Worm (Caenorhabditis elegans) whole organism, young adult: Measurements from ENCODE around the gene ZK546.5.
A peak's percentile ranks its signal among the peaks of the same experiment; 100 is the strongest.

Experiments used
- B0261.1 ChIP-seq: sonication (generic microtip); optimal IDR thresholded peaks from 2 replicates; lab custom pipeline; 2016; ENCODE audit warnings: mild to moderate bottlenecking, missing genetic modification characterization, moderate library complexity, missing compliant biosample characterization
- B0336.3 ChIP-seq: fragments of 200-800 bp; sonication (Bioruptor generic); IDR thresholded peaks from 2 replicates; pipeline ENCODE4 v1.3.6; 2022; ENCODE audit warnings: missing genetic modification characterization, missing compliant biosample characterization
- C17E4.6 ChIP-seq: fragments of 200-800 bp; sonication (Bioruptor generic); IDR thresholded peaks from 2 replicates; pipeline ENCODE4 v1.3.6; 2022; ENCODE audit warnings: missing genetic modification reagents, missing genetic modification characterization, missing compliant biosample characterization
- D2030.7 ChIP-seq: fragments of 200-800 bp; sonication (Bioruptor generic); IDR thresholded peaks from 2 replicates; pipeline ENCODE4 v1.3.6; 2022; ENCODE audit warnings: missing genetic modification reagents, missing genetic modification characterization, missing compliant biosample characterization
- F22D6.2 ChIP-seq: sonication (generic microtip); optimal IDR thresholded peaks from 2 replicates; lab custom pipeline; 2016; ENCODE audit warnings: mild to moderate bottlenecking, missing genetic modification characterization, missing compliant biosample characterization
- F33H1.4 ChIP-seq: fragments of 200-800 bp; sonication (Bioruptor generic); IDR thresholded peaks from 2 replicates; pipeline ENCODE4 v1.3.6; 2022; ENCODE audit warnings: missing genetic modification reagents, missing genetic modification characterization, missing compliant biosample characterization
- F37B4.10 ChIP-seq: fragments of 200-800 bp; sonication (Bioruptor generic); IDR thresholded peaks from 2 replicates; pipeline ENCODE4 v1.3.6; 2022; ENCODE audit warnings: missing genetic modification characterization, missing compliant biosample characterization
- F39B2.1 ChIP-seq: fragments of 200-800 bp; sonication (Bioruptor generic); IDR thresholded peaks from 2 replicates; pipeline ENCODE4 v1.3.6; 2022; ENCODE audit warnings: missing genetic modification reagents, missing genetic modification characterization, missing compliant biosample characterization
- K11D2.4 ChIP-seq: fragments of 200-800 bp; sonication (Bioruptor generic); IDR thresholded peaks from 2 replicates; pipeline ENCODE4 v1.3.6; 2022; ENCODE audit warnings: missing genetic modification reagents, missing genetic modification characterization, missing compliant biosample characterization
- T26A5.8 ChIP-seq: sonication (generic microtip); optimal IDR thresholded peaks from 2 replicates; lab custom pipeline; 2016; ENCODE audit warnings: missing genetic modification characterization, missing compliant biosample characterization
- Y95B8A.8 ChIP-seq: fragments of 200-800 bp; sonication (Bioruptor generic); IDR thresholded peaks from 2 replicates; pipeline ENCODE4 v1.3.6; 2022; ENCODE audit warnings: missing genetic modification reagents, missing genetic modification characterization, missing compliant biosample characterization
- akir-1 ChIP-seq: fragments of 200-800 bp; sonication (Bioruptor generic); optimal IDR thresholded peaks from 2 replicates; lab custom pipeline; 2018; ENCODE audit warnings: mild to moderate bottlenecking, missing genetic modification characterization, moderate library complexity, missing compliant biosample characterization
- atf-7 ChIP-seq: sonication (generic microtip); optimal IDR thresholded peaks from 2 replicates; lab custom pipeline; 2017; ENCODE audit warnings: mild to moderate bottlenecking, missing genetic modification characterization, missing compliant biosample characterization
- attf-5 ChIP-seq: fragments of 200-800 bp; sonication (Bioruptor generic); optimal IDR thresholded peaks from 2 replicates; lab custom pipeline; 2018; ENCODE audit warnings: mild to moderate bottlenecking, missing genetic modification characterization, missing compliant biosample characterization
- bed-1 ChIP-seq: fragments of 200-800 bp; sonication (Bioruptor generic); IDR thresholded peaks from 2 replicates; pipeline ENCODE4 v1.3.6; 2022; ENCODE audit warnings: missing genetic modification reagents, missing genetic modification characterization, missing compliant biosample characterization
- bed-2 ChIP-seq: fragments of 200-800 bp; sonication (Bioruptor generic); IDR thresholded peaks from 2 replicates; pipeline ENCODE4 v1.3.6; 2022; ENCODE audit warnings: missing genetic modification reagents, missing genetic modification characterization, missing compliant biosample characterization
- ceh-58 ChIP-seq: fragments of 200-800 bp; sonication (Bioruptor generic); IDR thresholded peaks from 2 replicates; pipeline ENCODE4 v1.3.6; 2022; ENCODE audit warnings: missing genetic modification characterization, missing compliant biosample characterization
- dox-1 ChIP-seq: fragments of 200-800 bp; sonication (Bioruptor generic); IDR thresholded peaks from 2 replicates; pipeline ENCODE4 v1.3.6; 2022; ENCODE audit warnings: missing genetic modification reagents, missing genetic modification characterization, missing compliant biosample characterization
- dpl-1 ChIP-seq: fragments of 150-350 bp; optimal IDR thresholded peaks from 2 replicates; lab custom pipeline; 2014; ENCODE audit warnings: missing biosample characterization, missing genetic modification reagents, missing genetic modification characterization
- ets-4 ChIP-seq: fragments of 200-800 bp; sonication (Bioruptor generic); optimal IDR thresholded peaks from 2 replicates; lab custom pipeline; 2018; ENCODE audit warnings: mild to moderate bottlenecking, missing genetic modification characterization, missing compliant biosample characterization
- gei-17 ChIP-seq: fragments of 200-800 bp; sonication (Bioruptor generic); optimal IDR thresholded peaks from 2 replicates; lab custom pipeline; 2018; ENCODE audit warnings: mild to moderate bottlenecking, missing genetic modification characterization, missing compliant biosample characterization
- hrde-1 ChIP-seq: sonication (generic microtip); optimal IDR thresholded peaks from 2 replicates; lab custom pipeline; 2016; ENCODE audit warnings: missing genetic modification characterization, mild to moderate bottlenecking, missing compliant biosample characterization, moderate library complexity, missing genotype, missing genetic modification reagents, borderline replicate concordance
- hsf-1 ChIP-seq: fragments of 200-800 bp; sonication (Bioruptor generic); IDR thresholded peaks from 2 replicates; pipeline ENCODE4 v1.3.6; 2022; ENCODE audit warnings: missing genetic modification reagents, missing genetic modification characterization, missing compliant biosample characterization
- lag-1 ChIP-seq: fragments of 200-800 bp; sonication (Bioruptor generic); IDR thresholded peaks from 2 replicates; pipeline ENCODE4 v1.3.6; 2022; ENCODE audit warnings: missing genetic modification reagents, missing genetic modification characterization, missing compliant biosample characterization
- let-607 ChIP-seq, 2 experiments: fragments of 200-800 bp in 1 of 2; sonication (Bioruptor generic) in 1 of 2; sonication (generic microtip) in 1 of 2; optimal IDR thresholded peaks; 2 replicates each; lab custom pipeline; 2016 to 2018; ENCODE audit warnings: mild to moderate bottlenecking in 2 of 2, missing compliant biosample characterization in 2 of 2, missing genetic modification characterization in 2 of 2, moderate library complexity in 2 of 2, missing genotype in 1 of 2
- lin-40 ChIP-seq: sonication (generic microtip); optimal IDR thresholded peaks from 2 replicates; lab custom pipeline; 2016; ENCODE audit warnings: missing genetic modification characterization, mild to moderate bottlenecking, missing compliant biosample characterization, missing genotype, missing genetic modification reagents
- lir-1 ChIP-seq: fragments of 200-800 bp; sonication (Bioruptor generic); conservative IDR thresholded peaks from 2 replicates; pipeline ENCODE4 v1.3.6; 2022; ENCODE audit warnings: missing genetic modification reagents, missing genetic modification characterization, missing compliant biosample characterization
- lsy-27 ChIP-seq: sonication (generic microtip); optimal IDR thresholded peaks from 2 replicates; lab custom pipeline; 2017; ENCODE audit warnings: missing genetic modification characterization, mild to moderate bottlenecking, missing compliant biosample characterization, antibody characterized with exemption, missing genotype, borderline replicate concordance; ENCODE audit not compliant: insufficient read depth
- madf-3 ChIP-seq: fragments of 200-800 bp; sonication (Bioruptor generic); IDR thresholded peaks from 2 replicates; pipeline ENCODE4 v1.3.6; 2022; ENCODE audit warnings: missing genetic modification reagents, missing genetic modification characterization, missing compliant biosample characterization
- mcd-1 ChIP-seq: fragments of 200-800 bp; sonication (Bioruptor generic); IDR thresholded peaks from 2 replicates; pipeline ENCODE4 v1.3.6; 2022; ENCODE audit warnings: missing genetic modification reagents, missing genetic modification characterization, missing compliant biosample characterization
- mel-28 ChIP-seq: sonication (generic microtip); optimal IDR thresholded peaks from 2 replicates; lab custom pipeline; 2016; ENCODE audit warnings: borderline replicate concordance, mild to moderate bottlenecking, missing genetic modification characterization, missing compliant biosample characterization
- nfya-1 ChIP-seq: sonication (generic microtip); optimal IDR thresholded peaks from 2 replicates; lab custom pipeline; 2017; ENCODE audit warnings: antibody characterized with exemption, missing compliant biosample characterization, missing genetic modification characterization, borderline replicate concordance; ENCODE audit not compliant: insufficient read depth
- nfyb-1 ChIP-seq: fragments of 200-800 bp; sonication (Bioruptor generic); IDR thresholded peaks from 2 replicates; pipeline ENCODE4 v1.3.6; 2022; ENCODE audit warnings: missing genetic modification reagents, missing genetic modification characterization, missing compliant biosample characterization
- nhr-80 ChIP-seq: sonication (generic microtip); optimal IDR thresholded peaks from 2 replicates; lab custom pipeline; 2016; ENCODE audit warnings: missing genetic modification characterization, missing compliant biosample characterization
- nhr-90 ChIP-seq: sonication (generic microtip); optimal IDR thresholded peaks from 2 replicates; lab custom pipeline; 2016; ENCODE audit warnings: missing genotype, mild to moderate bottlenecking, missing genetic modification characterization, missing compliant biosample characterization
- pbrm-1 ChIP-seq: fragments of 200-800 bp; sonication (Bioruptor generic); IDR thresholded peaks from 2 replicates; pipeline ENCODE4 v1.3.6; 2022; ENCODE audit warnings: missing genetic modification reagents, missing genetic modification characterization, missing compliant biosample characterization
- pha-4 ChIP-seq: fragments of 150-350 bp; sonication (generic microtip); optimal IDR thresholded peaks from 2 replicates; lab custom pipeline; 2014; ENCODE audit warnings: missing biosample characterization, missing genetic modification reagents, missing genetic modification characterization
- sdz-38 ChIP-seq: sonication (generic microtip); optimal IDR thresholded peaks from 2 replicates; lab custom pipeline; 2016; ENCODE audit warnings: missing genotype, missing genetic modification characterization, missing compliant biosample characterization
- sea-2 ChIP-seq: fragments of 200-800 bp; sonication (Bioruptor generic); IDR thresholded peaks from 2 replicates; pipeline ENCODE4 v1.3.6; 2022; ENCODE audit warnings: missing genetic modification characterization, missing compliant biosample characterization
- snpc-1.1 ChIP-seq: sonication (generic microtip); optimal IDR thresholded peaks from 2 replicates; lab custom pipeline; 2017; ENCODE audit warnings: missing genetic modification characterization, mild to moderate bottlenecking, missing compliant biosample characterization, antibody characterized with exemption, moderate library complexity, missing genotype, missing genetic modification reagents; ENCODE audit not compliant: insufficient read depth
- snpc-4 ChIP-seq, 5 experiments: fragments of 150-350 bp in 1 of 5; sonication (generic microtip) in 4 of 5; optimal IDR thresholded peaks; 2 replicates each; lab custom pipeline; 2014 to 2018; ENCODE audit warnings: missing genetic modification characterization in 5 of 5, missing biosample characterization in 3 of 5, antibody characterized with exemption in 2 of 5, mild to moderate bottlenecking in 2 of 5, missing compliant biosample characterization in 2 of 5, missing genotype in 2 of 5, moderate library complexity in 2 of 5, missing genetic modification reagents in 1 of 5
- tlf-1 ChIP-seq: fragments of 200-800 bp; sonication (Bioruptor generic); optimal IDR thresholded peaks from 2 replicates; lab custom pipeline; 2018; ENCODE audit warnings: mild to moderate bottlenecking, missing genetic modification characterization, missing compliant biosample characterization
- unc-130 ChIP-seq: sonication (generic microtip); optimal IDR thresholded peaks from 2 replicates; lab custom pipeline; 2016; ENCODE audit warnings: missing genetic modification reagents, missing genetic modification characterization, missing compliant biosample characterization
- unc-62 ChIP-seq: fragments of 150-350 bp; optimal IDR thresholded peaks from 2 replicates; lab custom pipeline; 2014; ENCODE audit warnings: missing biosample characterization, missing genetic modification reagents, missing genetic modification characterization
- zfh-2 ChIP-seq: fragments of 200-800 bp; sonication (Bioruptor generic); conservative IDR thresholded peaks from 2 replicates; pipeline ENCODE4 v1.3.6; 2022; ENCODE audit warnings: missing genetic modification reagents, missing genetic modification characterization, missing compliant biosample characterization
- zim-3 ChIP-seq: sonication (generic microtip); optimal IDR thresholded peaks from 2 replicates; lab custom pipeline; 2017; ENCODE audit warnings: mild to moderate bottlenecking, missing genetic modification characterization, moderate library complexity, missing compliant biosample characterization
- ztf-22 ChIP-seq: fragments of 200-800 bp; sonication (Bioruptor generic); optimal IDR thresholded peaks from 2 replicates; lab custom pipeline; 2018; ENCODE audit warnings: mild to moderate bottlenecking, missing genetic modification characterization, moderate library complexity, missing compliant biosample characterization

ZK546.5 gene

DNA sequence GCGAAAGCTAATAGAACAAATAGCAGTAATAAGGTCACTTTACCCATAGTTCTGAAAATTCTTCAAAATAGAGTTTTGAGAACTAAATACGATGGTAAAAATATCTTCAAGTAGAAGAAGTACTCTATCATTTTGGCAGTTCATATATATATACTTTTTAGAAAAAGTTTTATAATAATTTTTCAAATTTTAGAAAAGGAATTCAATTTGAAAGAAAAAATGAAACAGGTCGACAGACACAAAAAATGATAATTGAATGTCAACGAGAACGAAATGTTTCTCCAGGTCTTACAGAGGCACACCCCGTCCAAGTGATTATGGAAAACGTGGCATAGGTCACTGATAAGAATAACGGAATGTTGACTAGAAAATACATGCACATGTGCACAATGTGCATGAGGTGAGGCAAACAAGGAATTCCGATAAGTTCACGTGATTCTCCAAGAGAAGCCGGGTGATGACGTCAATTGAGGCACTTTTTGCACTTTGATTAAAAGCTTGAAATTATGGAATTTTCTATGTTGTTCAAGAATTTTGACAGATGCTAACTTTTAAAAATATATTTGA is 10.3 kb upstream of the ZK546.5 start, which contains the start of gene aagr-2 (continued):
- TF ChIP-seq dox-1 (GFP tag; lab: Robert Waterston, UW) (no peak), F22D6.2 (tag; lab: Kevin White, UChicago) (peak; percentile 11), sdz-38 (tag; lab: Kevin White, UChicago) (no peak), mcd-1 (GFP tag; lab: Robert Waterston, UW) (no peak), pbrm-1 (GFP tag; lab: Robert Waterston, UW) (no peak), zfh-2 (no peak), nfya-1 (tag; lab: Kevin White, UChicago) (no peak), dpl-1 (no peak), let-607 (tag; optimal IDR thresholded peaks at IDR 0.05; lab: Kevin White, UChicago) (peak; percentile 36 to 64), hrde-1 (tag; lab: Kevin White, UChicago) (no peak), nhr-90 (peak; percentile 54), snpc-4 (GFP tag; optimal IDR thresholded peaks at IDR 0.05; lab: Kevin White, UChicago) (no peak), snpc-4 (tag; optimal IDR thresholded peaks at IDR 0.05; lab: Kevin White, UChicago) (peak in 1 of 4 experiments; percentile 10), Y95B8A.8 (GFP tag; lab: Robert Waterston, UW) (0 out of 2 replicates have a peak, but pooled peaks have one; percentile 8), F33H1.4 (GFP tag; lab: Robert Waterston, UW) (no peak), ceh-58 (GFP tag; lab: Robert Waterston, UW) (no peak), atf-7 (tag; lab: Kevin White, UChicago) (peak; percentile 92), B0336.3 (peak; percentile 25; the same call in 1 of the 2 replicates), akir-1 (GFP tag; lab: Kevin White, UChicago) (no peak), hsf-1 (GFP tag; lab: Robert Waterston, UW) (no peak), lsy-27 (tag; lab: Kevin White, UChicago) (no peak), gei-17 (GFP tag; lab: Kevin White, UChicago) (no peak), bed-2 (GFP tag; lab: Robert Waterston, UW) (no peak), unc-130 (no peak), bed-1 (GFP tag; lab: Robert Waterston, UW) (no peak), pha-4 (peak; percentile 86), tlf-1 (GFP tag; lab: Kevin White, UChicago) (no peak), mel-28 (no peak), sea-2 (GFP tag; lab: Robert Waterston, UW) (no peak), unc-62 (GFP tag; lab: Kevin White, UChicago) (no peak), lag-1 (GFP tag; lab: Robert Waterston, UW) (no peak), attf-5 (GFP tag; lab: Kevin White, UChicago) (no peak), F37B4.10 (GFP tag; lab: Robert Waterston, UW) (no peak), snpc-1.1 (no peak), D2030.7 (no peak), zim-3 (tag; lab: Kevin White, UChicago) (no peak), madf-3 (GFP tag; lab: Robert Waterston, UW) (no peak), lir-1 (no peak), F39B2.1 (GFP tag; lab: Robert Waterston, UW) (no peak), nfyb-1 (GFP tag; lab: Robert Waterston, UW) (peak; percentile 22; the same call in 1 of the 2 replicates), ztf-22 (GFP tag; lab: Kevin White, UChicago) (peak; percentile 18), ets-4 (GFP tag; lab: Kevin White, UChicago) (peak; percentile 44), K11D2.4 (GFP tag; lab: Robert Waterston, UW) (no peak), nhr-80 (tag; lab: Kevin White, UChicago) (peak; percentile 94), lin-40 (tag; lab: Kevin White, UChicago) (no peak), B0261.1 (tag; lab: Kevin White, UChicago) (no peak), C17E4.6 (GFP tag; lab: Robert Waterston, UW) (no peak), T26A5.8 (no peak)
